Fruit fly (Drosophila melanogaster) whole organism, embryonic: Measurements from ENCODE around the gene Zasp66.

Source experiments
- Atf3 ChIP-seq: fragments of 200-800 bp; sonication (Bioruptor generic); optimal IDR thresholded peaks from 3 replicates; lab custom pipeline; 2016; ENCODE audit warnings: missing biosample characterization, missing genetic modification characterization
- CG1603 ChIP-seq: fragments of 200-800 bp; sonication (Bioruptor generic); optimal IDR thresholded peaks from 2 replicates; lab custom pipeline; 2019; ENCODE audit warnings: missing biosample characterization, mild to moderate bottlenecking, missing genetic modification characterization, moderate library complexity
- CG17568 ChIP-seq: fragments of 200-800 bp; sonication (Bioruptor generic); optimal IDR thresholded peaks from 2 replicates; lab custom pipeline; 2018; ENCODE audit warnings: missing biosample characterization, mild to moderate bottlenecking, missing genetic modification characterization, moderate library complexity
- CG3847 ChIP-seq: fragments of 200-800 bp; sonication (Bioruptor generic); IDR thresholded peaks from 2 replicates; pipeline ENCODE4 v1.3.6; 2022; ENCODE audit warnings: missing biosample characterization, missing genetic modification characterization
- CG9797 ChIP-seq: fragments of 200-800 bp; sonication (Bioruptor generic); optimal IDR thresholded peaks from 3 replicates; lab custom pipeline; 2018; ENCODE audit warnings: missing biosample characterization, mild to moderate bottlenecking, missing genetic modification characterization
- CG9876 ChIP-seq: fragments of 200-800 bp; sonication (Bioruptor generic); optimal IDR thresholded peaks from 2 replicates; lab custom pipeline; 2016; ENCODE audit warnings: missing biosample characterization, missing genetic modification characterization
- Dp ChIP-seq: fragments of 200-800 bp; sonication (Bioruptor generic); optimal IDR thresholded peaks from 2 replicates; lab custom pipeline; 2018; ENCODE audit warnings: missing biosample characterization, mild to moderate bottlenecking, missing genetic modification characterization, moderate library complexity
- Dref ChIP-seq: fragments of 200-800 bp; sonication (Bioruptor generic); IDR thresholded peaks from 2 replicates; pipeline ENCODE4 v1.3.6; 2022; ENCODE audit warnings: missing biosample characterization, missing genetic modification characterization
- pnt ChIP-seq: fragments of 200-800 bp; sonication (Bioruptor generic); optimal IDR thresholded peaks from 3 replicates; lab custom pipeline; 2016; ENCODE audit warnings: missing biosample characterization, missing genetic modification characterization
- prd ChIP-seq, 3 experiments: fragments of >200 bp in 2 of 3; fragments of 200-800 bp in 1 of 3; sonication (Bioruptor generic) in 1 of 3; optimal IDR thresholded peaks in 2 of 3; IDR thresholded peaks in 1 of 3; 2 replicates in 2 of 3; 3 replicates in 1 of 3; pipeline versions ENCODE4 v1.3.6 to Lab custom; 2017 to 2022; ENCODE audit warnings: missing biosample characterization in 1 of 3, missing genetic modification characterization in 1 of 3
- sens-2 ChIP-seq: fragments of 200-800 bp; sonication (Bioruptor generic); IDR thresholded peaks from 2 replicates; pipeline ENCODE4 v1.3.6; 2022; ENCODE audit warnings: missing biosample characterization, missing genetic modification characterization
- tgo ChIP-seq: fragments of 200-800 bp; sonication (Bioruptor generic); IDR thresholded peaks from 3 replicates; pipeline ENCODE4 v1.3.6; 2022; ENCODE audit warnings: missing biosample characterization, missing genetic modification characterization

DNA sequence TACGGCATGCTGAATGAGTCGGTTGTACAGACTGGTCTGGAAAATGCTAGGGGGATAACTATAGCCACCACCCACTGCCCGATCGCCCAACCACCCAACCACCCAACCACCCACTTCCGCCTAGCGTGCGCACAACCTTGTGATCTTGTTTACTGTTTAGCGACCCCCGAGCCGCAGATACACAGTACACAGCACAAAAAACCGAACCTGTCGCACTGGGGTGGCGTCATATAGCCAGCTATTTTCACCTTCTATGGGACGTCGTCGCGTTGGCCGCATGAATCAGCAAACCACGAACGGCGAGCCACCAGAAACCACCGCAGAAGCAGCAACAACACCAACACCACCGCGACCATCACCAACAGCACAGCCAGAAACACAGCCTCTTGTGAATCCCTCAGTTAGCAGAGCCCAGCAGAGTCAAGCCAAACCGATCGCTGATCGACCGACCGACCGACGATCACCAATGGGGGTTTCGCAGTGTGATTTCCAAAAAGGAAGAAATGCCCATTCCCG is 50.9 kb downstream of the Zasp66 start:
- no peak for TF ChIP-seq CG9797 (GFP tag; lab: Kevin White, UChicago)
- TF ChIP-seq Dref = no peak
- no peak for TF ChIP-seq CG17568
- TF ChIP-seq pnt (GFP tag; lab: Kevin White, UChicago) = no peak
- 0 out of 3 replicates have a peak, but pooled peaks have one; percentile 14 for TF ChIP-seq tgo (GFP tag; lab: Robert Waterston, UW)
- TF ChIP-seq Atf3 = peak; percentile 5
- no peak for TF ChIP-seq sens-2 (GFP tag; lab: Robert Waterston, UW)
- no peak for TF ChIP-seq prd (optimal IDR thresholded peaks at IDR 0.05; lab: Kevin White, UChicago)
- TF ChIP-seq prd (GFP tag; IDR thresholded peaks at IDR 0.05; lab: Robert Waterston, UW) = no peak
- no peak for TF ChIP-seq CG9876 (GFP tag; lab: Kevin White, UChicago)
- TF ChIP-seq CG3847 (GFP tag; lab: Robert Waterston, UW) = no peak
- no peak for TF ChIP-seq CG1603 (tag; lab: Kevin White, UChicago)
- TF ChIP-seq Dp (GFP tag; lab: Kevin White, UChicago) = no peak
